Worm (Caenorhabditis elegans) whole organism, young adult: Measurements from ENCODE around the gene F28A10.13.

Experiments used
- ZK185.1 ChIP-seq: sonication (generic microtip); optimal IDR thresholded peaks from 2 replicates; lab custom pipeline; 2016; ENCODE audit warnings: mild to moderate bottlenecking, missing genetic modification characterization, missing compliant biosample characterization; ENCODE audit not compliant: poor library complexity, severe bottlenecking
- dpl-1 ChIP-seq: fragments of 150-350 bp; optimal IDR thresholded peaks from 2 replicates; lab custom pipeline; 2014; ENCODE audit warnings: missing biosample characterization, missing genetic modification reagents, missing genetic modification characterization
- rec-8 ChIP-seq, 2 experiments: sonication (generic microtip); optimal IDR thresholded peaks; 2 replicates each; lab custom pipeline; 2016; ENCODE audit warnings: mild to moderate bottlenecking in 2 of 2, missing genetic modification characterization in 2 of 2, missing genetic modification reagents in 2 of 2, missing genotype in 2 of 2, missing biosample characterization in 1 of 2, missing compliant biosample characterization in 1 of 2, moderate library complexity in 1 of 2
- tlf-1 ChIP-seq: fragments of 200-800 bp; sonication (Bioruptor generic); optimal IDR thresholded peaks from 2 replicates; lab custom pipeline; 2018; ENCODE audit warnings: mild to moderate bottlenecking, missing genetic modification characterization, missing compliant biosample characterization
- unc-62 ChIP-seq: fragments of 150-350 bp; optimal IDR thresholded peaks from 2 replicates; lab custom pipeline; 2014; ENCODE audit warnings: missing biosample characterization, missing genetic modification reagents, missing genetic modification characterization

DNA sequence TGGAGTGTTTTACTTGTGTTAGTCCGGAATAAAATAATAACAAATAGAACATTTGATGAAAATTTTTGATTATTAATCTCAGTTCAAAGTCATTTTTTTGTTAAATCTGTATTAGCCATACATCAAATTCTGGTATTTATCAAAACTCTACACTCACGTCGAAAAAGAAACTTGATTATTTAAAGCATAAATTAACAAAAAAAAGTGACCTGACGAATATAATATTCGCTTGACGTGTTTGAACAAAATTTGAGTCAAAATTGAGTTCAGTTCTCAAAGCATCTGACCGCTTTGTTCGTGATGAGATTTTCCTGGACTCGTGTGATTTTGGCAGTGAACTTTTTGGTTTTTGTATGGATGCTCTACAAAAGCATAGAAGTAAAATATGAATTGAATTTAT, 25.1 kb upstream of the F28A10.13 start, which contains the start of gene F46F5.10:
- TF ChIP-seq dpl-1 = no peak
- TF ChIP-seq tlf-1 (GFP tag; lab: Kevin White, UChicago) = no peak
- no peak for TF ChIP-seq ZK185.1
- TF ChIP-seq unc-62 (GFP tag; lab: Kevin White, UChicago) = no peak
- no peak for TF ChIP-seq rec-8 (tag; optimal IDR thresholded peaks at IDR 0.05; lab: Kevin White, UChicago)
